Worm (Caenorhabditis elegans): ENCODE measurements around the gene aff-1.
A peak's percentile ranks its signal among the peaks of the same experiment; 100 is the strongest.

Gene aff-1

ce11 chrII:6828073-6828900, 35.3 kb downstream of the aff-1 start:
- peak; percentile 8 for TF ChIP-seq zag-1 (tag; optimal IDR thresholded peaks at IDR 0.05)
- TF ChIP-seq fos-1 (tag; optimal IDR thresholded peaks at IDR 0.05) = no peak
- TF ChIP-seq sma-9 (GFP tag; optimal IDR thresholded peaks at IDR 0.05) = peak; percentile 38
- TF ChIP-seq sma-9 (tag; optimal IDR thresholded peaks at IDR 0.05) = no peak
- no peak for TF ChIP-seq mdl-1 (tag; optimal IDR thresholded peaks at IDR 0.05)
- peak; percentile 3 for TF ChIP-seq unc-55 (GFP tag; optimal IDR thresholded peaks at IDR 0.05)
- TF ChIP-seq C34F6.9 (tag; optimal IDR thresholded peaks at IDR 0.05) = peak; percentile 14

ce11 chrII:6827388-6827787, 36.2 kb downstream of the aff-1 start:
- TF ChIP-seq unc-55 (GFP tag; optimal IDR thresholded peaks at IDR 0.05) (peak; percentile 33), C34F6.9 (tag; optimal IDR thresholded peaks at IDR 0.05) (peak; percentile 57), nhr-6 (tag; optimal IDR thresholded peaks at IDR 0.05) (peak; percentile 22), ceh-16 (tag; optimal IDR thresholded peaks at IDR 0.05) (peak; percentile 98), nhr-237 (tag; optimal IDR thresholded peaks at IDR 0.05) (no peak), zag-1 (tag; optimal IDR thresholded peaks at IDR 0.05) (peak; percentile 11), unc-39 (tag; optimal IDR thresholded peaks at IDR 0.05) (no peak), ztf-11 (tag; optimal IDR thresholded peaks at IDR 0.05) (no peak), ztf-1 (GFP tag; conservative IDR thresholded peaks at IDR 0.05) (no peak), mdl-1 (tag; optimal IDR thresholded peaks at IDR 0.05) (peak; percentile 13 to 14), gmeb-1 (tag; optimal IDR thresholded peaks at IDR 0.05) (peak; percentile 32), nhr-21 (tag; optimal IDR thresholded peaks at IDR 0.05) (peak; percentile 54), nhr-25 (tag; optimal IDR thresholded peaks at IDR 0.05) (peak; percentile 64), crh-2 (tag; optimal IDR thresholded peaks at IDR 0.05) (peak; percentile 48), lin-13 (GFP tag; optimal IDR thresholded peaks at IDR 0.05) (peak; percentile 35), blmp-1 (tag; optimal IDR thresholded peaks at IDR 0.05; ENCODE audit: insufficient read depth) (peak; percentile 77), skn-1 (tag; optimal IDR thresholded peaks at IDR 0.05) (no peak), Y55F3AM.14 (GFP tag; optimal IDR thresholded peaks at IDR 0.05) (no peak), unc-62 (GFP tag; optimal IDR thresholded peaks at IDR 0.05) (no peak), sma-3 (GFP tag; optimal IDR thresholded peaks at IDR 0.05) (peak; percentile 72), lsy-2 (tag; optimal IDR thresholded peaks at IDR 0.05) (peak in 1 of 2 experiments; percentile 42), elt-3 (tag; optimal IDR thresholded peaks at IDR 0.05) (no peak), alr-1 (tag; optimal IDR thresholded peaks at IDR 0.05) (no peak), nhr-129 (tag; optimal IDR thresholded peaks at IDR 0.05) (peak; percentile 72), sem-4 (tag; optimal IDR thresholded peaks at IDR 0.05) (peak; percentile 76), elt-1 (tag; optimal IDR thresholded peaks at IDR 0.05) (no peak), ama-1 (optimal IDR thresholded peaks at IDR 0.05) (no peak), egl-27 (tag; optimal IDR thresholded peaks at IDR 0.05) (peak; percentile 70), snpc-4 (tag; optimal IDR thresholded peaks at IDR 0.05) (peak; percentile 17), sma-9 (GFP tag; optimal IDR thresholded peaks at IDR 0.05) (peak; percentile 94), sma-9 (tag; optimal IDR thresholded peaks at IDR 0.05) (no peak), ztf-4 (tag; optimal IDR thresholded peaks at IDR 0.05) (no peak), mab-5 (tag; optimal IDR thresholded peaks at IDR 0.05) (peak; percentile 63), ceh-82 (tag; optimal IDR thresholded peaks at IDR 0.05) (no peak), fos-1 (tag; optimal IDR thresholded peaks at IDR 0.05) (peak; percentile 39), F13H6.1 (tag; optimal IDR thresholded peaks at IDR 0.05) (peak; percentile 87)

- TF ChIP-seq fos-1 (tag; optimal IDR thresholded peaks at IDR 0.05) = peak; percentile 51
- peak in 1 of 2 experiments; percentile 32 for TF ChIP-seq lsy-2 (tag; optimal IDR thresholded peaks at IDR 0.05)
- no peak for TF ChIP-seq mbf-1 (tag; optimal IDR thresholded peaks at IDR 0.05)
- TF ChIP-seq nhr-25 (tag; optimal IDR thresholded peaks at IDR 0.05) = no peak
- TF ChIP-seq blmp-1 (tag; optimal IDR thresholded peaks at IDR 0.05; ENCODE audit: insufficient read depth) = peak; percentile 94
- peak; percentile 43 for TF ChIP-seq nhr-21 (tag; optimal IDR thresholded peaks at IDR 0.05)
- TF ChIP-seq nhr-23 (tag; optimal IDR thresholded peaks at IDR 0.05) = no peak
- TF ChIP-seq C34F6.9 (tag; optimal IDR thresholded peaks at IDR 0.05) = peak; percentile 31
- no peak for TF ChIP-seq zag-1 (tag; optimal IDR thresholded peaks at IDR 0.05)
- TF ChIP-seq unc-39 (tag; optimal IDR thresholded peaks at IDR 0.05) = no peak
- TF ChIP-seq ztf-4 (tag; optimal IDR thresholded peaks at IDR 0.05) = peak; percentile 15
- TF ChIP-seq skn-1 (tag; optimal IDR thresholded peaks at IDR 0.05) = no peak
- TF ChIP-seq nhr-6 (tag; optimal IDR thresholded peaks at IDR 0.05) = peak; percentile 61
- TF ChIP-seq mdl-1 (tag; optimal IDR thresholded peaks at IDR 0.05) = peak in 1 of 2 experiments; percentile 16
- no peak for TF ChIP-seq ama-1 (optimal IDR thresholded peaks at IDR 0.05)
- peak; percentile 69 for TF ChIP-seq F13H6.1 (tag; optimal IDR thresholded peaks at IDR 0.05)
- TF ChIP-seq nhr-129 (tag; optimal IDR thresholded peaks at IDR 0.05) = peak; percentile 70
- TF ChIP-seq sma-3 (GFP tag; optimal IDR thresholded peaks at IDR 0.05) = peak; percentile 72
- TF ChIP-seq aly-2 (tag; optimal IDR thresholded peaks at IDR 0.05) = no peak
- peak; percentile 22 for TF ChIP-seq lin-13 (GFP tag; optimal IDR thresholded peaks at IDR 0.05)
- TF ChIP-seq elt-3 (tag; optimal IDR thresholded peaks at IDR 0.05) = no peak
- peak; percentile 13 for TF ChIP-seq mab-5 (tag; optimal IDR thresholded peaks at IDR 0.05)
- no peak for TF ChIP-seq alr-1 (tag; optimal IDR thresholded peaks at IDR 0.05)
- TF ChIP-seq nhr-77 (tag; optimal IDR thresholded peaks at IDR 0.05) = no peak
- no peak for TF ChIP-seq Y55F3AM.14 (GFP tag; optimal IDR thresholded peaks at IDR 0.05)
- peak; percentile 68 for TF ChIP-seq sem-4 (tag; optimal IDR thresholded peaks at IDR 0.05)
- peak; percentile 42 for TF ChIP-seq crh-2 (tag; optimal IDR thresholded peaks at IDR 0.05)
- TF ChIP-seq egl-27 (tag; optimal IDR thresholded peaks at IDR 0.05) = peak; percentile 4
- TF ChIP-seq lin-11 (tag; optimal IDR thresholded peaks at IDR 0.05) = no peak
- no peak for TF ChIP-seq ceh-82 (tag; optimal IDR thresholded peaks at IDR 0.05)
- peak; percentile 89 for TF ChIP-seq sma-9 (GFP tag; optimal IDR thresholded peaks at IDR 0.05)
- no peak for TF ChIP-seq sma-9 (tag; optimal IDR thresholded peaks at IDR 0.05)
These were observed 36.8 kb downstream of the aff-1 start for ce11 chrII:6826726-6827125.

Measured in whole organism, L2 larva.